Fruit fly (Drosophila melanogaster) whole organism, embryonic: ENCODE data around the gene Pxd.

Experiments used
- Adf1 ChIP-seq: fragments of 200-800 bp; sonication (Bioruptor generic); IDR thresholded peaks from 2 replicates; pipeline ENCODE4 v1.3.6; 2022; ENCODE audit warnings: missing biosample characterization, missing genetic modification characterization
- Bgb ChIP-seq: fragments of 200-800 bp; sonication (Bioruptor generic); IDR thresholded peaks from 2 replicates; pipeline ENCODE4 v1.3.6; 2022; ENCODE audit warnings: missing biosample characterization, missing genetic modification characterization; ENCODE audit not compliant: partially characterized antibody
- CG10209 ChIP-seq: fragments of 200-800 bp; sonication (Bioruptor generic); optimal IDR thresholded peaks from 3 replicates; lab custom pipeline; 2017; ENCODE audit warnings: missing biosample characterization, mild to moderate bottlenecking, missing genetic modification characterization, missing genetic modification reagents
- CG12219 ChIP-seq: fragments of 200-800 bp; sonication (Bioruptor generic); optimal IDR thresholded peaks from 3 replicates; lab custom pipeline; 2018; ENCODE audit warnings: missing biosample characterization, mild to moderate bottlenecking, missing genetic modification characterization
- CG13894 ChIP-seq: fragments of 200-800 bp; sonication (Bioruptor generic); optimal IDR thresholded peaks from 3 replicates; lab custom pipeline; 2018; ENCODE audit warnings: missing biosample characterization, mild to moderate bottlenecking, missing genetic modification characterization, moderate library complexity
- CG15479 ChIP-seq: fragments of 200-800 bp; sonication (Bioruptor generic); optimal IDR thresholded peaks from 3 replicates; lab custom pipeline; 2019; ENCODE audit warnings: missing biosample characterization, mild to moderate bottlenecking, missing genetic modification characterization, moderate library complexity
- CG15601 ChIP-seq: fragments of 200-800 bp; sonication (Bioruptor generic); optimal IDR thresholded peaks from 3 replicates; lab custom pipeline; 2019; ENCODE audit warnings: missing biosample characterization, mild to moderate bottlenecking, missing genetic modification characterization, moderate library complexity
- CG2129 ChIP-seq: fragments of 200-800 bp; sonication (Bioruptor generic); IDR thresholded peaks from 2 replicates; pipeline ENCODE4 v1.3.6; 2022; ENCODE audit warnings: missing biosample characterization, missing genetic modification characterization; ENCODE audit not compliant: partially characterized antibody
- CG2199 ChIP-seq: fragments of 200-800 bp; sonication (Bioruptor generic); IDR thresholded peaks from 3 replicates; pipeline ENCODE4 v1.3.6; 2022; ENCODE audit warnings: missing biosample characterization, missing genetic modification characterization
- CG30020 ChIP-seq: fragments of 200-800 bp; optimal IDR thresholded peaks from 2 replicates; lab custom pipeline; 2019; ENCODE audit warnings: missing biosample characterization, mild to moderate bottlenecking, missing genetic modification characterization, moderate library complexity
- CG3838 ChIP-seq: fragments of 200-800 bp; sonication (Bioruptor generic); optimal IDR thresholded peaks from 3 replicates; lab custom pipeline; 2016; ENCODE audit warnings: missing biosample characterization, missing genetic modification characterization
- CG4730 ChIP-seq: fragments of 200-800 bp; sonication (Bioruptor generic); IDR thresholded peaks from 2 replicates; pipeline ENCODE4 v1.3.6; 2022; ENCODE audit warnings: missing biosample characterization, missing genetic modification characterization
- CG6791 ChIP-seq: fragments of 200-800 bp; sonication (Bioruptor generic); IDR thresholded peaks from 3 replicates; pipeline ENCODE4 v1.3.6; 2022; ENCODE audit warnings: missing biosample characterization, missing genetic modification characterization; ENCODE audit not compliant: partially characterized antibody
- CG8281 ChIP-seq: fragments of 200-800 bp; sonication (Bioruptor generic); optimal IDR thresholded peaks from 2 replicates; lab custom pipeline; 2018; ENCODE audit warnings: missing biosample characterization, mild to moderate bottlenecking, missing genetic modification characterization, moderate library complexity
- CG8290 ChIP-seq, 3 experiments: fragments of 200-800 bp; sonication (Bioruptor generic); optimal IDR thresholded peaks; 2 replicates each; lab custom pipeline; 2016 to 2019; ENCODE audit warnings: missing biosample characterization in 3 of 3, missing genetic modification characterization in 3 of 3, mild to moderate bottlenecking in 2 of 3, moderate library complexity in 1 of 3
- CG9797 ChIP-seq: fragments of 200-800 bp; sonication (Bioruptor generic); optimal IDR thresholded peaks from 3 replicates; lab custom pipeline; 2018; ENCODE audit warnings: missing biosample characterization, mild to moderate bottlenecking, missing genetic modification characterization
- CTCF ChIP-seq: fragments of 200-800 bp; sonication (Bioruptor generic); optimal IDR thresholded peaks from 2 replicates; lab custom pipeline; 2017; ENCODE audit warnings: missing biosample characterization, mild to moderate bottlenecking, missing genetic modification characterization, moderate library complexity
- D19B ChIP-seq: fragments of 200-800 bp; sonication (Bioruptor generic); optimal IDR thresholded peaks from 2 replicates; lab custom pipeline; 2017; ENCODE audit warnings: missing biosample characterization, mild to moderate bottlenecking, missing genetic modification characterization
- Dbx ChIP-seq: fragments of 200-800 bp; sonication (Bioruptor generic); IDR thresholded peaks from 3 replicates; pipeline ENCODE4 v1.3.6; 2022; ENCODE audit warnings: missing biosample characterization, missing genetic modification characterization
- Hr51 ChIP-seq, 2 experiments: fragments of 200-800 bp; sonication (Bioruptor generic); optimal IDR thresholded peaks; 2 replicates in 1 of 2; 3 replicates in 1 of 2; lab custom pipeline; 2016 to 2018; ENCODE audit warnings: missing biosample characterization in 2 of 2, missing genetic modification characterization in 2 of 2, mild to moderate bottlenecking in 1 of 2, moderate library complexity in 1 of 2
- Hsf ChIP-seq: fragments of 200-800 bp; sonication (Bioruptor generic); optimal IDR thresholded peaks from 3 replicates; lab custom pipeline; 2016; ENCODE audit warnings: missing biosample characterization, missing genetic modification characterization
- Mad ChIP-seq: fragments of 200-800 bp; sonication (Bioruptor generic); optimal IDR thresholded peaks from 2 replicates; lab custom pipeline; 2016; ENCODE audit warnings: missing biosample characterization, missing genetic modification characterization
- Med ChIP-seq: fragments of 200-800 bp; sonication (Bioruptor generic); peaks from one replicate; lab custom pipeline; 2016; ENCODE audit warnings: missing biosample characterization, missing genetic modification characterization, mild to moderate bottlenecking, inconsistent platforms, moderate library complexity
- Oaz ChIP-seq: fragments of 200-800 bp; sonication (Bioruptor generic); IDR thresholded peaks from 2 replicates; pipeline ENCODE4 v1.3.6; 2022; ENCODE audit warnings: missing biosample characterization, missing genetic modification characterization
- Oli ChIP-seq: fragments of 200-800 bp; sonication (Bioruptor generic); optimal IDR thresholded peaks from 2 replicates; lab custom pipeline; 2018; ENCODE audit warnings: missing biosample characterization, mild to moderate bottlenecking, missing genetic modification characterization, moderate library complexity
- Sox102F ChIP-seq: fragments of 200-800 bp; sonication (Bioruptor generic); optimal IDR thresholded peaks from 2 replicates; lab custom pipeline; 2018; ENCODE audit warnings: missing biosample characterization, mild to moderate bottlenecking, missing genetic modification characterization, moderate library complexity
- bbx ChIP-seq: fragments of 200-800 bp; sonication (Bioruptor generic); IDR thresholded peaks from 2 replicates; pipeline ENCODE4 v1.3.6; 2022; ENCODE audit warnings: missing biosample characterization, missing genetic modification characterization; ENCODE audit not compliant: partially characterized antibody
- bcd ChIP-seq: fragments of 200-800 bp; sonication (Bioruptor generic); optimal IDR thresholded peaks from 2 replicates; lab custom pipeline; 2017; ENCODE audit warnings: missing biosample characterization, mild to moderate bottlenecking, missing genetic modification characterization
- br ChIP-seq: fragments of >200 bp; optimal IDR thresholded peaks from 2 replicates; lab custom pipeline; 2017
- chif ChIP-seq, 2 experiments: fragments of 200-800 bp; sonication (Bioruptor generic); optimal IDR thresholded peaks; 3 replicates each; lab custom pipeline; 2016; ENCODE audit warnings: missing biosample characterization in 2 of 2, missing genetic modification characterization in 2 of 2
- dysf ChIP-seq: fragments of 200-800 bp; sonication (Bioruptor generic); IDR thresholded peaks from 3 replicates; pipeline ENCODE4 v1.3.6; 2022; ENCODE audit warnings: missing biosample characterization, missing genetic modification characterization
- gcm ChIP-seq: fragments of 200-800 bp; sonication (Bioruptor generic); optimal IDR thresholded peaks from 2 replicates; lab custom pipeline; 2019; ENCODE audit warnings: missing biosample characterization, mild to moderate bottlenecking, missing genetic modification characterization, moderate library complexity
- gfzf ChIP-seq: fragments of 200-800 bp; sonication (Bioruptor generic); optimal IDR thresholded peaks from 2 replicates; lab custom pipeline; 2016; ENCODE audit warnings: missing biosample characterization, mild to moderate bottlenecking, missing genetic modification characterization, moderate library complexity
- ind ChIP-seq: fragments of 200-800 bp; sonication (Bioruptor generic); optimal IDR thresholded peaks from 3 replicates; lab custom pipeline; 2016; ENCODE audit warnings: missing biosample characterization, missing genetic modification characterization
- insv ChIP-seq, 2 experiments: fragments of 200-800 bp; sonication (Bioruptor generic); optimal IDR thresholded peaks; 3 replicates each; lab custom pipeline; 2016 to 2018; ENCODE audit warnings: missing biosample characterization in 2 of 2, missing genetic modification characterization in 2 of 2
- kay ChIP-seq: fragments of 200-800 bp; sonication (Bioruptor generic); optimal IDR thresholded peaks from 2 replicates; lab custom pipeline; 2016; ENCODE audit warnings: missing biosample characterization, missing genetic modification characterization
- ken ChIP-seq: fragments of 200-800 bp; sonication (Bioruptor generic); IDR thresholded peaks from 3 replicates; pipeline ENCODE4 v1.3.6; 2022; ENCODE audit warnings: missing biosample characterization, missing genetic modification characterization
- lola ChIP-seq, 3 experiments: fragments of >200 bp in 2 of 3; fragments of 200-800 bp in 1 of 3; sonication (Bioruptor generic) in 1 of 3; optimal IDR thresholded peaks; 2 replicates each; lab custom pipeline; 2017 to 2019; ENCODE audit warnings: missing biosample characterization in 3 of 3, missing genetic modification characterization in 3 of 3, mild to moderate bottlenecking in 1 of 3, moderate library complexity in 1 of 3
- mld ChIP-seq: fragments of 200-800 bp; sonication (Bioruptor generic); IDR thresholded peaks from 3 replicates; pipeline ENCODE4 v1.3.6; 2022; ENCODE audit warnings: missing biosample characterization, missing genetic modification characterization; ENCODE audit not compliant: partially characterized antibody
- pita ChIP-seq: fragments of 200-800 bp; sonication (Bioruptor generic); optimal IDR thresholded peaks from 2 replicates; lab custom pipeline; 2017; ENCODE audit warnings: missing biosample characterization, mild to moderate bottlenecking, missing genetic modification characterization
- pum ChIP-seq: fragments of 200-800 bp; sonication (Bioruptor generic); optimal IDR thresholded peaks from 2 replicates; lab custom pipeline; 2016; ENCODE audit warnings: missing biosample characterization, missing genetic modification characterization
- seq ChIP-seq: fragments of 200-800 bp; sonication (Bioruptor generic); IDR thresholded peaks from 2 replicates; pipeline ENCODE4 v1.3.6; 2022; ENCODE audit warnings: missing biosample characterization, missing genetic modification characterization
- shn ChIP-seq: fragments of 200-800 bp; sonication (Bioruptor generic); optimal IDR thresholded peaks from 3 replicates; lab custom pipeline; 2016; ENCODE audit warnings: missing biosample characterization, missing genetic modification characterization
- slbo ChIP-seq: fragments of 200-800 bp; sonication (Bioruptor generic); IDR thresholded peaks from 2 replicates; pipeline ENCODE4 v1.3.6; 2022; ENCODE audit warnings: missing biosample characterization, missing genetic modification characterization
- sob ChIP-seq: fragments of 200-800 bp; sonication (Bioruptor generic); IDR thresholded peaks from 2 replicates; pipeline ENCODE4 v1.3.6; 2022; ENCODE audit warnings: missing biosample characterization, missing genetic modification characterization
- tgo ChIP-seq: fragments of 200-800 bp; sonication (Bioruptor generic); IDR thresholded peaks from 3 replicates; pipeline ENCODE4 v1.3.6; 2022; ENCODE audit warnings: missing biosample characterization, missing genetic modification characterization
- tin ChIP-seq: fragments of 200-800 bp; sonication (Bioruptor generic); optimal IDR thresholded peaks from 3 replicates; lab custom pipeline; 2016; ENCODE audit warnings: missing biosample characterization, missing genetic modification characterization
- tio ChIP-seq: fragments of 200-800 bp; sonication (Bioruptor generic); optimal IDR thresholded peaks from 2 replicates; lab custom pipeline; 2017; ENCODE audit warnings: missing biosample characterization, missing genetic modification characterization, inconsistent platforms
- wek ChIP-seq: fragments of 200-800 bp; sonication (Bioruptor generic); optimal IDR thresholded peaks from 3 replicates; lab custom pipeline; 2018; ENCODE audit warnings: missing biosample characterization, mild to moderate bottlenecking, missing genetic modification characterization, moderate library complexity

Pxd gene

dm6 chr3R:17056183-17056904, 42.0 kb downstream of the Pxd start (continued):
- no peak for TF ChIP-seq bcd (GFP tag; lab: Kevin White, UChicago)
- peak; percentile 64; the same call in 2 of the 3 replicates for TF ChIP-seq Dbx (GFP tag; lab: Robert Waterston, UW)
- no peak for TF ChIP-seq wek (GFP tag; lab: Kevin White, UChicago)
- peak in 1 of 3 experiments; percentile 69 for TF ChIP-seq lola (GFP tag; optimal IDR thresholded peaks at IDR 0.05; lab: Kevin White, UChicago)
- TF ChIP-seq Med (GFP tag; lab: Kevin White, UChicago), result peak; percentile 99
- no peak for TF ChIP-seq CG9797 (GFP tag; lab: Kevin White, UChicago)
- TF ChIP-seq CG15601 (tag; lab: Kevin White, UChicago), result no peak
- no peak for TF ChIP-seq Mad (GFP tag; lab: Kevin White, UChicago)
- peak; percentile 75 for TF ChIP-seq CTCF (GFP tag; lab: Kevin White, UChicago)
- TF ChIP-seq CG6791 (GFP tag; lab: Robert Waterston, UW), result no peak; the same call in 2 of the 3 replicates
- no peak for TF ChIP-seq tio (GFP tag; lab: Kevin White, UChicago)
- TF ChIP-seq CG3838 (GFP tag; lab: Kevin White, UChicago), result no peak
- TF ChIP-seq seq, result no peak
- peak; percentile 96 for TF ChIP-seq Adf1
- no peak for TF ChIP-seq CG30020
- TF ChIP-seq shn, result no peak
- TF ChIP-seq Hr51 (GFP tag; optimal IDR thresholded peaks at IDR 0.05; lab: Kevin White, UChicago), result peak in 1 of 2 experiments; percentile 70
- no peak for TF ChIP-seq CG4730
- TF ChIP-seq Oaz, result no peak
- TF ChIP-seq ind, result no peak
- peak; percentile 53 for TF ChIP-seq gcm (GFP tag; lab: Kevin White, UChicago)
- TF ChIP-seq CG2129 (GFP tag; lab: Robert Waterston, UW), result no peak
- no peak for TF ChIP-seq CG12219
- peak; percentile 74 for TF ChIP-seq CG13894
- TF ChIP-seq D19B, result no peak
- TF ChIP-seq slbo (GFP tag; lab: Robert Waterston, UW), result peak; percentile 13; the same call in 1 of the 2 replicates
- no peak for TF ChIP-seq CG8290 (GFP tag; optimal IDR thresholded peaks at IDR 0.05; lab: Kevin White, UChicago)
- TF ChIP-seq CG8290 (tag; optimal IDR thresholded peaks at IDR 0.05; lab: Kevin White, UChicago), result peak in 1 of 2 experiments; percentile 36
- peak; percentile 92 for TF ChIP-seq CG8281 (tag; lab: Kevin White, UChicago)
- TF ChIP-seq ken (GFP tag; lab: Robert Waterston, UW), result 0 out of 3 replicates have a peak, but pooled peaks have one; percentile 4
- TF ChIP-seq br, result no peak
- no peak; the same call in 2 of the 3 replicates for TF ChIP-seq dysf (GFP tag; lab: Robert Waterston, UW)
- peak; percentile 45 for TF ChIP-seq CG15479
- TF ChIP-seq chif (GFP tag; optimal IDR thresholded peaks at IDR 0.05; lab: Kevin White, UChicago), result no peak
- no peak for TF ChIP-seq tin (GFP tag; lab: Kevin White, UChicago)
- peak; percentile 16; the same call in 1 of the 2 replicates for TF ChIP-seq sob (GFP tag; lab: Robert Waterston, UW)
- TF ChIP-seq tgo (GFP tag; lab: Robert Waterston, UW), result no peak
- TF ChIP-seq Oli, result no peak
- TF ChIP-seq Bgb, result peak; percentile 15; the same call in 1 of the 2 replicates
- peak; percentile 73; the same call in 1 of the 3 replicates for TF ChIP-seq CG2199 (GFP tag; lab: Robert Waterston, UW)
- peak; percentile 11 for TF ChIP-seq pum (GFP tag; lab: Kevin White, UChicago)
- TF ChIP-seq pita (GFP tag; lab: Kevin White, UChicago), result no peak
- TF ChIP-seq Sox102F, result no peak
- TF ChIP-seq bbx (GFP tag; lab: Robert Waterston, UW), result 0 out of 2 replicates have a peak, but pooled peaks have one; percentile 27
- peak; percentile 95 for TF ChIP-seq CG10209 (GFP tag; lab: Kevin White, UChicago)
- TF ChIP-seq mld, result peak; percentile 57; the same call in 1 of the 3 replicates
- TF ChIP-seq Hsf (GFP tag; lab: Kevin White, UChicago), result no peak
- peak; percentile 58 for TF ChIP-seq kay (GFP tag; lab: Kevin White, UChicago)
- TF ChIP-seq gfzf (GFP tag; lab: Kevin White, UChicago), result no peak
- no peak for TF ChIP-seq insv (GFP tag; optimal IDR thresholded peaks at IDR 0.05; lab: Kevin White, UChicago)
